Fruit fly (Drosophila melanogaster) whole organism, adult: ENCODE data around the gene CG46314.
A peak's percentile ranks its signal among the peaks of the same experiment; 100 is the strongest.

ENCODE experiments used
- CG1620 ChIP-seq: fragments of 200-800 bp; sonication (Bioruptor generic); optimal IDR thresholded peaks from 2 replicates; lab custom pipeline; 2016; ENCODE audit warnings: missing biosample characterization, missing genetic modification characterization
- CG5204 ChIP-seq: fragments of 200-800 bp; sonication (Bioruptor generic); optimal IDR thresholded peaks from 2 replicates; lab custom pipeline; 2016; ENCODE audit warnings: missing biosample characterization, missing genetic modification characterization
- CG7101 ChIP-seq: fragments of 200-800 bp; sonication (Bioruptor generic); optimal IDR thresholded peaks from 2 replicates; lab custom pipeline; 2018; ENCODE audit warnings: missing biosample characterization, mild to moderate bottlenecking, missing genetic modification characterization, moderate library complexity
- Hr96 ChIP-seq: fragments of 200-800 bp; sonication (Bioruptor generic); optimal IDR thresholded peaks from 2 replicates; lab custom pipeline; 2016; ENCODE audit warnings: missing biosample characterization, missing genetic modification characterization
- Mnt ChIP-seq: fragments of 200-800 bp; sonication (Bioruptor generic); optimal IDR thresholded peaks from 2 replicates; lab custom pipeline; 2016; ENCODE audit warnings: missing biosample characterization, mild to moderate bottlenecking, missing genetic modification characterization
- kay ChIP-seq: fragments of 200-800 bp; sonication (Bioruptor generic); peaks from one replicate; lab custom pipeline; 2016; ENCODE audit warnings: missing biosample characterization, missing genetic modification characterization, borderline replicate concordance

DNA sequence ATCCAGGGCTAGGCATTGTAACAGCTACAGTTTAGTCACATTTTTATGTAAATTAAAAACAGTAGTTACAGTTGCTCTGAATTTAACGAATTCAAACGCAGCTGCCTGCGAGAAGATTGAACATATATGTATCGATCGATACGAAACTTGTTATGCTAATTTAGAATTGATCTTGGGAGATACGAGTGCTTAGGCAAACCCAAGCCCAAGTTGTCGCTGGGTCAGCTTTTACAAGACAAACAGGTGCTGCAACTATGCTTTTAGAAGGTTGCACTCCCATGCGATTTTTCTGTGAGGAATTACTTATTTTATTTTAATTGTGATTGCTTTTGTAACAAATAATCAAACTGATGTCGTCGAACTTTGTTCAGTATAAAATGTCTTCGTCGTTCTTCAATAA, 2.6 kb downstream of the CG46314 start:
- no peak for TF ChIP-seq CG7101
- no peak for TF ChIP-seq Hr96 (GFP tag; lab: Kevin White, UChicago)
- no peak for TF ChIP-seq Mnt
- TF ChIP-seq kay (GFP tag; lab: Kevin White, UChicago): peak; percentile 84
- no peak for TF ChIP-seq CG1620 (GFP tag; lab: Kevin White, UChicago)
- TF ChIP-seq CG5204 (GFP tag; lab: Kevin White, UChicago): no peak
